Fruit fly (Drosophila melanogaster) whole organism: ENCODE results near the gene hid.

Experiments used
- CG8478 ChIP-seq: fragments of >200 bp; optimal IDR thresholded peaks from 2 replicates; lab custom pipeline; 2018; ENCODE audit warnings: inconsistent platforms
- Dll ChIP-seq: fragments of >200 bp; optimal IDR thresholded peaks from 2 replicates; lab custom pipeline; 2017
- pan ChIP-seq: fragments of >200 bp; optimal IDR thresholded peaks from 2 replicates; lab custom pipeline; 2017
- usp ChIP-seq: fragments of >200 bp; optimal IDR thresholded peaks from 2 replicates; lab custom pipeline; 2017; ENCODE audit warnings: missing biosample characterization, missing genetic modification characterization, mixed read lengths

DNA sequence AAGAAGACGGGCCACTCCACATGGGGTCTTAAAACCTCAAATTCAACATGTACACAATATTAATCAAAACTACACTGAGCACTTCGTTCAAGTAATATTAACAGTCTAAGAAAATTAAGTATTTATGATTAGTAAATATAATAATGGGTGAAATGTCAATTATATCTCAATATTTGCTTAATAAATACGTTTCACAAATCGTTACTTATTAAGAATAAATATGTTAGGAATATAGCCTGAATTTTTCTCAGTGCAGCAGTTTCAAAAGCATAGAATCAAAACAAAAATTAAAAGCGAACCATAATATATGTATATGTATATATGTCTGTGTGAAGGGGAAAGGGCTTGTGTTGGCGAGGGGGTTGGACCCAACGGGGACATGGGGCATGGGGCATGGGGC, 18.5 kb upstream of the hid start:
- TF ChIP-seq pan (lab: Kevin White, UChicago) (no peak), usp (GFP tag; lab: Kevin White, UChicago) (no peak), CG8478 (lab: Kevin White, UChicago) (no peak), Dll (lab: Kevin White, UChicago) (no peak)
